Worm (Caenorhabditis elegans): ENCODE results near the gene F31F6.1.

DNA sequence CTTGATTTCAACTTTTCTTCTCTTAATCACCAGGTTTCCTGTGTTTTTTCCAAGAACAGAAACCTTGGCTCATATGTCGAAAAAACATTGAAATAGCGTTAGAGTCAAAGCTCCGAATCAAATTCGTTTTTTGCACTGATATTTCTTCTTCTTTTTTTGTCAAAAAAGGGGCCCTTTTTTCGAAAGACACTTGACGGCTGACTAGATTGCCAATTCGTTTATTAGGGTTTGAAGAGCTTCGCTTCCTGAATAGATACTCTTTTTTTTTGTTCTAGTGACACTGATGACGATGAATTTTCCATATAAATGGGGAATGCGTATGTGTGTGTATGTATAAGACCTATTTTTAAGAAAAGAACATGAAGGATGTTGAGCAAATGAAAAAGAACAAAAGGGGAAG, 48.7 kb upstream of the F31F6.1 start:
- TF ChIP-seq flt-1 (GFP tag; IDR thresholded peaks at IDR 0.05) = no peak
- no peak for TF ChIP-seq F13C5.2 (tag; optimal IDR thresholded peaks at IDR 0.05)
- TF ChIP-seq tra-4 (tag; optimal IDR thresholded peaks at IDR 0.05) = no peak
- no peak for TF ChIP-seq ama-1 (optimal IDR thresholded peaks at IDR 0.05)
- no peak for TF ChIP-seq hnd-1 (tag; optimal IDR thresholded peaks at IDR 0.05)
